Worm (Caenorhabditis elegans) whole organism, L3 larva: ENCODE data around the gene ttr-15.
A peak's percentile ranks its signal among the peaks of the same experiment; 100 is the strongest.

Source experiments
- R02D3.7 ChIP-seq: fragments of 150-350 bp; optimal IDR thresholded peaks from 2 replicates; lab custom pipeline; 2014; ENCODE audit warnings: missing biosample characterization, missing genetic modification characterization
- ZK546.5 ChIP-seq: sonication (generic microtip); optimal IDR thresholded peaks from 2 replicates; lab custom pipeline; 2017; ENCODE audit warnings: missing biosample characterization, missing genetic modification characterization
- aly-2 ChIP-seq: fragments of 150-350 bp; optimal IDR thresholded peaks from 2 replicates; lab custom pipeline; 2014; ENCODE audit warnings: missing biosample characterization, missing genetic modification characterization
- ama-1 ChIP-seq: fragments of 150-350 bp; optimal IDR thresholded peaks from 2 replicates; lab custom pipeline; 2018
- ceh-16 ChIP-seq: sonication (generic microtip); optimal IDR thresholded peaks from 2 replicates; lab custom pipeline; 2017; ENCODE audit warnings: missing biosample characterization, missing genetic modification characterization
- ceh-28 ChIP-seq: fragments of 150-350 bp; optimal IDR thresholded peaks from 2 replicates; lab custom pipeline; 2014; ENCODE audit warnings: missing biosample characterization, missing genetic modification reagents, missing genetic modification characterization
- ceh-9 ChIP-seq: sonication (generic microtip); optimal IDR thresholded peaks from 2 replicates; lab custom pipeline; 2018; ENCODE audit warnings: missing biosample characterization, missing genetic modification characterization
- egl-5 ChIP-seq: fragments of 150-350 bp; optimal IDR thresholded peaks from 2 replicates; lab custom pipeline; 2017; ENCODE audit warnings: missing biosample characterization, missing genetic modification reagents, missing genetic modification characterization, inconsistent platforms
- elt-1 ChIP-seq: fragments of 150-350 bp; optimal IDR thresholded peaks from 2 replicates; lab custom pipeline; 2014; ENCODE audit warnings: missing biosample characterization, missing genetic modification characterization
- elt-2 ChIP-seq: sonication (generic microtip); optimal IDR thresholded peaks from 2 replicates; lab custom pipeline; 2016; ENCODE audit warnings: missing genetic modification reagents, mild to moderate bottlenecking, missing genetic modification characterization, missing compliant biosample characterization
- elt-3 ChIP-seq, 3 experiments: fragments of 150-350 bp in 1 of 3; sonication (generic microtip) in 2 of 3; optimal IDR thresholded peaks; 2 replicates in 2 of 3; 4 replicates in 1 of 3; lab custom pipeline; 2014 to 2017; ENCODE audit warnings: missing biosample characterization in 3 of 3, missing genetic modification characterization in 3 of 3
- eor-1 ChIP-seq, 2 experiments: fragments of 150-350 bp; optimal IDR thresholded peaks; 2 replicates each; lab custom pipeline; 2014 to 2018; ENCODE audit warnings: missing biosample characterization in 2 of 2, missing genetic modification characterization in 2 of 2
- fkh-2 ChIP-seq: fragments of 150-350 bp; optimal IDR thresholded peaks from 2 replicates; lab custom pipeline; 2014; ENCODE audit warnings: missing biosample characterization, missing genetic modification reagents, missing genetic modification characterization
- jun-1 ChIP-seq: fragments of 150-350 bp; optimal IDR thresholded peaks from 2 replicates; lab custom pipeline; 2014; ENCODE audit warnings: missing biosample characterization, missing genetic modification reagents, missing genetic modification characterization
- lin-15B ChIP-seq: fragments of 150-350 bp; optimal IDR thresholded peaks from 2 replicates; lab custom pipeline; 2014; ENCODE audit warnings: missing biosample characterization, missing genetic modification characterization
- lin-39 ChIP-seq: fragments of 150-350 bp; optimal IDR thresholded peaks from 2 replicates; lab custom pipeline; 2018; ENCODE audit warnings: missing biosample characterization, missing genetic modification reagents, missing genetic modification characterization
- mml-1 ChIP-seq: fragments of 150-350 bp; sonication (generic microtip); optimal IDR thresholded peaks from 3 replicates; lab custom pipeline; 2014; ENCODE audit warnings: missing biosample characterization, missing genetic modification characterization
- nfya-1 ChIP-seq: sonication (generic microtip); optimal IDR thresholded peaks from 2 replicates; lab custom pipeline; 2017; ENCODE audit warnings: missing genetic modification characterization, mild to moderate bottlenecking, missing compliant biosample characterization, antibody characterized with exemption, moderate library complexity; ENCODE audit not compliant: insufficient read depth
- nhr-12 ChIP-seq: fragments of 150-350 bp; optimal IDR thresholded peaks from 2 replicates; lab custom pipeline; 2014; ENCODE audit warnings: missing biosample characterization, missing genetic modification characterization
- nhr-23 ChIP-seq: fragments of 150-350 bp; optimal IDR thresholded peaks from 2 replicates; lab custom pipeline; 2014; ENCODE audit warnings: missing biosample characterization, missing genetic modification reagents, missing genetic modification characterization
- nhr-237 ChIP-seq: fragments of 150-350 bp; optimal IDR thresholded peaks from 2 replicates; lab custom pipeline; 2014; ENCODE audit warnings: missing biosample characterization, missing genetic modification characterization
- nhr-25 ChIP-seq: sonication (generic microtip); optimal IDR thresholded peaks from 2 replicates; lab custom pipeline; 2017; ENCODE audit warnings: missing biosample characterization, missing genetic modification characterization
- nhr-28 ChIP-seq: fragments of 150-350 bp; optimal IDR thresholded peaks from 2 replicates; lab custom pipeline; 2014; ENCODE audit warnings: missing biosample characterization, missing genetic modification characterization
- nhr-43 ChIP-seq: sonication (generic microtip); optimal IDR thresholded peaks from 2 replicates; lab custom pipeline; 2016; ENCODE audit warnings: mild to moderate bottlenecking, missing genetic modification characterization, missing compliant biosample characterization; ENCODE audit not compliant: poor library complexity, severe bottlenecking
- nhr-67 ChIP-seq: fragments of 150-350 bp; optimal IDR thresholded peaks from 2 replicates; lab custom pipeline; 2014; ENCODE audit warnings: missing biosample characterization, missing genetic modification characterization
- pha-4 ChIP-seq: fragments of 150-350 bp; optimal IDR thresholded peaks from 2 replicates; lab custom pipeline; 2014; ENCODE audit warnings: missing biosample characterization, missing genetic modification reagents, missing genetic modification characterization
- pqm-1 ChIP-seq: fragments of 150-350 bp; optimal IDR thresholded peaks from 2 replicates; lab custom pipeline; 2017; ENCODE audit warnings: missing biosample characterization, missing genetic modification characterization, inconsistent platforms
- sea-2 ChIP-seq: fragments of 150-350 bp; sonication (generic microtip); optimal IDR thresholded peaks from 4 replicates; lab custom pipeline; 2014; ENCODE audit warnings: missing biosample characterization, missing genetic modification reagents, missing genetic modification characterization
- skn-1 ChIP-seq: fragments of 150-350 bp; optimal IDR thresholded peaks from 2 replicates; lab custom pipeline; 2014; ENCODE audit warnings: missing biosample characterization, missing genetic modification characterization
- snpc-4 ChIP-seq: fragments of 150-350 bp; optimal IDR thresholded peaks from 2 replicates; lab custom pipeline; 2014; ENCODE audit warnings: missing biosample characterization, missing genetic modification characterization
- tbx-2 ChIP-seq: sonication (generic microtip); optimal IDR thresholded peaks from 2 replicates; lab custom pipeline; 2016; ENCODE audit warnings: mild to moderate bottlenecking, missing genetic modification characterization, missing compliant biosample characterization
- unc-39 ChIP-seq: sonication (generic microtip); optimal IDR thresholded peaks from 4 replicates; lab custom pipeline; 2017; ENCODE audit warnings: missing biosample characterization, missing genetic modification characterization
- unc-62 ChIP-seq: fragments of 150-350 bp; sonication (generic microtip); optimal IDR thresholded peaks from 4 replicates; lab custom pipeline; 2014; ENCODE audit warnings: missing biosample characterization, missing genetic modification reagents, missing genetic modification characterization
- zag-1 ChIP-seq: fragments of 150-350 bp; optimal IDR thresholded peaks from 2 replicates; lab custom pipeline; 2014; ENCODE audit warnings: missing biosample characterization, missing genetic modification characterization
- ztf-11 ChIP-seq: fragments of 150-350 bp; optimal IDR thresholded peaks from 2 replicates; lab custom pipeline; 2014; ENCODE audit warnings: missing biosample characterization, missing genetic modification characterization

Gene ttr-15

DNA sequence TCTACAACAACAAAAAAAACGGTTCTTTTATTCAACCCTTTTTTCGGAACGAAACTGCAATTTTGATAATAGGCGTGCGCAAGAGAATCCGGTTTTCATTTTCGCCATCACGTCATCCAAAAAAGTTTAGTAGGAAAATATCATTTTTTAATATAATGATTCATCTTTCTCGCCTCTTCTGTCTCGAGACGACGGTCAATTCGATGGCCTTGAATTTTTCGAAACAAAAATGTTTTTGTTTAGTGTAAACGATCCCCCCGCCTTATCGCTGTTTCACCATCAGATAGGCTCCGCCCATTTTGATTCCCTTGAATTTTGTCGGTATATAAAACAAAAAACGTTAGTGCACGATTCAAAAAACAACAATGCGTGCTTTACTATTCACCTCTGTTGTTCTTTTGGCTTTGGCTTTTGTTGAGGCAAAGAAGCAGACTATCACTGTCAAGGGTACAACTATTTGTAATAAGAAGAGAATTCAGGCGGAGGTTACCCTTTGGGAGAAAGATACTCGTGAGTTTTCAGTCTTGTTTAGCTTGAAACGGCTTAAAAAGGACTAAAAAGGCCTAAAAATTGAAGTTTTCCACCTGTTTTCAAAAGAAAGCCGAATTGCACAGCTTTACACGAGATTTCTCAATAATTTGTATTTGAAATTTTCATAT is at the start of gene ttr-15:
Gene ttr-15 (plus strand): TSS at position 340 of the 659 bp plus-strand sequence.
- TF ChIP-seq elt-1 (tag; lab: Kevin White, UChicago) = peak; percentile 43
- no peak for TF ChIP-seq mml-1 (tag; lab: Kevin White, UChicago)
- TF ChIP-seq nfya-1 (tag; lab: Kevin White, UChicago) = no peak
- peak; percentile 51 for TF ChIP-seq nhr-25
- no peak for TF ChIP-seq sea-2 (GFP tag; lab: Kevin White, UChicago)
- TF ChIP-seq ama-1 = no peak
- no peak for TF ChIP-seq nhr-237 (tag; lab: Kevin White, UChicago)
- no peak for TF ChIP-seq nhr-67 (tag; lab: Kevin White, UChicago)
- TF ChIP-seq jun-1 (tag; lab: Kevin White, UChicago) = peak; percentile 48
- peak; percentile 61 for TF ChIP-seq nhr-43
- peak; percentile 27 for TF ChIP-seq ceh-28 (tag; lab: Kevin White, UChicago)
- TF ChIP-seq nhr-23 = peak; percentile 27
- no peak for TF ChIP-seq egl-5 (tag; lab: Kevin White, UChicago)
- TF ChIP-seq ceh-9 (tag; lab: Kevin White, UChicago) = no peak
- TF ChIP-seq ZK546.5 (tag; lab: Kevin White, UChicago) = no peak

DNA sequence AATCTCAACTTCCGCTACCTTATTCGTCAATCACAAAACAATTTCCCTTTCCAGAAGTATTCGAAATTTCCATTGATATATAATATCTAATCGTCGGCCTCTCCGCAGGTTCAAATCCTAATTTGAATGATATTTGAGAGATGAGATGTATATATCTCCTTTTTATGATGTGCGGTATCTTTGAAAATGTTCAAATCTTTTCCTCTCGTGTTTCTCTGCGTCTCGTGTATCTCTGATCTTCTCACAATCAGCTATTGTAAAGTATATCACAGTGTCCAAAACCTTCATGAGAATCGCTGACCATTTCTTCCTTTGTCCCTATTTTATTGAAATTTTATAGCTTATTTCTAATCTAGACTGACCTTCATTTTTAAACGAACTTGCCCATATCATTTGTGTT is 47.9 kb upstream of the ttr-15 start:
- peak; percentile 24 for TF ChIP-seq nhr-43
- TF ChIP-seq elt-1 (tag; lab: Kevin White, UChicago) = no peak
- TF ChIP-seq tbx-2 (tag; lab: Kevin White, UChicago) = no peak
- TF ChIP-seq nhr-28 (tag; lab: Kevin White, UChicago) = no peak
- TF ChIP-seq, all 47 proteins: peak for 1

DNA sequence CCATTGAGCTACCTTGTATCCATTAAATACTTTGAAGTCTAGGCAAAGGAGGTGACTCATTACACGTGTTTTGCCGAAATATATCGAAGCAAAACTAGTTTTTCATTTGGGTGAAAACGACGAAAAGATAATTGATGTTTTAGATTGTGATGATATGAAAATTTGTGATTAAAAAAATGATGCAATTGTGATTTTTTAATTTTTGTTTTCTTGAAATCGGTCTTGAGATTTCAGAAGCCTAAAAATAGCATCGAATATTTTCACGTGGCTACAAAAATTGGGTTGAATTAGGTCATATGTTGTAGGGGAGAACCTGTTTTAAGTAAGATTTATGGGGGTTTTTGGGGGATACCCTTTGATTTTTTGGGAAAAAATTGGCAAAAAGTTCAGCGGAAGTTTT is 47.1 kb upstream of the ttr-15 start:
- TF ChIP-seq nhr-43 = peak; percentile 63
- no peak for TF ChIP-seq ama-1
- TF ChIP-seq nhr-23 = peak; percentile 47

DNA sequence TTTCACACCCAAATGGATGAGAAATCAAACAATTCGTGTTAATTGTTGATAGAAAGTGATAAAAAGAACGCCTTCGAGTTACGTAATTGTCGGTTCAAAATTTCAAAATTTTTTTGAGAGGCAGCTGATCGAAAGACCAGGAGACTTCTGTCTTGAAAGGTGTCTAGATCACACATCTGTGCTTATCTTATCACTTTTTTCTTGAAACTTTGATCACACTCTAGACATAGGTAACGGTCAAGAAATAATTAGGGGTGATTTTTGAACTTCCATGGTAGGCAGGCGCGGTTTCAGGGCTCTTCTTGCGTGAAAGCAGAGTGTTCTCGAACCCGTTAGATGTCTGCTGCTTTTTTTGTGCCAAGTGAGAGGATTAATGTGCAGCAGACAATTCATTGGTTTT is 44.3 kb upstream of the ttr-15 start:
- TF ChIP-seq elt-3 (tag; optimal IDR thresholded peaks at IDR 0.05; lab: Kevin White, UChicago) (peak in 1 of 3 experiments; percentile 56), unc-39 (no peak), unc-62 (GFP tag; lab: Kevin White, UChicago) (no peak)
- TF ChIP-seq, all 47 proteins: peak for 1

DNA sequence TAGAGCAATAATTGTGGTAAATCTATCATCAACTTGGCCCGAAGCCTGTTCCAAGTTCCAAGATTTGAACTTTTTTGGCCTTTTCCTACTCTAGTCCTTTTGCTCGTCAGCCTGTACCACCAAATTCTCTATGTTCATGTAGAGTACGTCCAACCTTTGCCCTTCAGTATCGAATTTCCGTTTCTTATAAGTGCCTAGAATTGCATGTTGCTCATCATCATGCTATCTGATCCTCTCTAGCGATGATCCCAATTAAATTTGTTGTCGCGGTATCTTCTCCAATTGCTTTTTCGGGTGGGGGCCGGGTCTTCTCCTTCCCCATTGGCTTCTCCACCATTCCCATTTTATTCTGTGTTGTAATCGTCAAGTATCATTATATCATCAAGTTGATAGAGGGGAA is 43.7 kb upstream of the ttr-15 start:
- no peak for TF ChIP-seq elt-2 (tag; lab: Kevin White, UChicago)
- TF ChIP-seq pqm-1 = no peak
- TF ChIP-seq ztf-11 (tag; lab: Kevin White, UChicago) = no peak
- no peak for TF ChIP-seq sea-2 (GFP tag; lab: Kevin White, UChicago)
- TF ChIP-seq nhr-43 = no peak
- no peak for TF ChIP-seq elt-1 (tag; lab: Kevin White, UChicago)
- no peak for TF ChIP-seq snpc-4
- TF ChIP-seq zag-1 = no peak
- TF ChIP-seq pha-4 (tag; lab: Kevin White, UChicago) = no peak
- TF ChIP-seq unc-62 (GFP tag; lab: Kevin White, UChicago) = no peak
- no peak for TF ChIP-seq ZK546.5 (tag; lab: Kevin White, UChicago)

DNA sequence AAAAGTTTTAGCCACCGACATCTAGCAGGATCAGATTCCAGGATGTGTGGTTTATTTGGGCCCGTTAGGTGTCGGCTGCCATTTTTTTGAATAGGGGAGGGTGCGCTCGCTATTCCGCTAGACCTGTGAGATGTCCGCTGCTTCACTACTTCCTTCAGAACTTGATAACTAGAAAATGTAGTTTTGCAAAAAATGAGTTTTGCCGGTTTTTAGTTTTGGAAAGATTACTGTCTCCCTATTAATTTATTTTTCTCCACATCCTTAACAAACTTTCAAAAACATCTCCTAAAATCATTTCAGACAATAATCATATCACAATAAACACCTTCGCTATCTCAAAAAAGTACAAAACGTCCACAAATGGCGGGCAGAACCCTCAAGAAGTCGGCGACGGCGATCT is 42.8 kb upstream of the ttr-15 start, which contains the start of gene vglu-2:
Gene vglu-2 (plus strand): TSS at position 301 of the 400 bp plus-strand sequence.
- TF ChIP-seq snpc-4 (no peak), pha-4 (tag; lab: Kevin White, UChicago) (no peak), ztf-11 (tag; lab: Kevin White, UChicago) (no peak), skn-1 (tag; lab: Kevin White, UChicago) (no peak), nhr-12 (tag; lab: Kevin White, UChicago) (no peak), zag-1 (no peak), unc-39 (no peak), R02D3.7 (tag; lab: Kevin White, UChicago) (no peak), aly-2 (no peak), ceh-16 (tag; lab: Kevin White, UChicago) (no peak), nhr-43 (no peak), lin-15B (tag; lab: Kevin White, UChicago) (no peak), lin-39 (tag; lab: Kevin White, UChicago) (no peak), elt-3 (tag; optimal IDR thresholded peaks at IDR 0.05; lab: Kevin White, UChicago) (no peak), pqm-1 (no peak), ama-1 (no peak), nhr-67 (tag; lab: Kevin White, UChicago) (no peak), fkh-2 (tag; lab: Kevin White, UChicago) (no peak), eor-1 (tag; optimal IDR thresholded peaks at IDR 0.05; lab: Kevin White, UChicago) (no peak)
- TF ChIP-seq, all 47 proteins: peak for 0
